Fruit fly (Drosophila melanogaster): Measurements from ENCODE around the gene CG34174.

The CG34174 gene

dm6 chr2L:2175930-2176643, 38.0 kb upstream of the CG34174 start (continued):
- TF ChIP-seq CG7786 (GFP tag; optimal IDR thresholded peaks at IDR 0.05), result peak; percentile 13
- TF ChIP-seq CG11723 (GFP tag; optimal IDR thresholded peaks at IDR 0.05), result no peak
- no peak for TF ChIP-seq CG30431 (GFP tag; optimal IDR thresholded peaks at IDR 0.05)
- TF ChIP-seq CG18262 (tag; optimal IDR thresholded peaks at IDR 0.05), result peak; percentile 48
- peak; percentile 67 for TF ChIP-seq CG12659 (GFP tag; optimal IDR thresholded peaks at IDR 0.05)
- peak; percentile 45 for TF ChIP-seq CG12155 (GFP tag; optimal IDR thresholded peaks at IDR 0.05)
- TF ChIP-seq CG6272 (GFP tag; IDR thresholded peaks at IDR 0.05), result peak; percentile 41; the same call in 1 of the 2 replicates
- TF ChIP-seq CG14050 (GFP tag; IDR thresholded peaks at IDR 0.05), result no peak
- TF ChIP-seq Trl (optimal IDR thresholded peaks at IDR 0.05), result no peak
- TF ChIP-seq Trl (GFP tag; optimal IDR thresholded peaks at IDR 0.05), result no peak
- TF ChIP-seq Hr51 (GFP tag; optimal IDR thresholded peaks at IDR 0.05), result peak in 1 of 2 experiments; percentile 77
- TF ChIP-seq CG6765 (GFP tag; optimal IDR thresholded peaks at IDR 0.05), result peak; percentile 59
- peak; percentile 62 for TF ChIP-seq NFAT (GFP tag; IDR thresholded peaks at IDR 0.05)
- TF ChIP-seq CG17359 (tag; optimal IDR thresholded peaks at IDR 0.05), result peak; percentile 23
- no peak for TF ChIP-seq CG12104 (GFP tag; optimal IDR thresholded peaks at IDR 0.05)
- peak; percentile 25; the same call in 1 of the 2 replicates for TF ChIP-seq Xrp1 (GFP tag; IDR thresholded peaks at IDR 0.05)
- peak; percentile 35 for TF ChIP-seq CG17829 (tag; optimal IDR thresholded peaks at IDR 0.05)
- 0 out of 3 replicates have a peak, but pooled peaks have one; percentile 15 for TF ChIP-seq croc (GFP tag; conservative IDR thresholded peaks at IDR 0.05)
- no peak for TF ChIP-seq gro (GFP tag; optimal IDR thresholded peaks at IDR 0.05)
- peak; percentile 53 for TF ChIP-seq D19B (GFP tag; optimal IDR thresholded peaks at IDR 0.05)
- TF ChIP-seq wdn (GFP tag; IDR thresholded peaks at IDR 0.05), result peak; percentile 43; the same call in 1 of the 2 replicates
- TF ChIP-seq odd (GFP tag; optimal IDR thresholded peaks at IDR 0.05), result peak; percentile 49
- TF ChIP-seq Atf6 (GFP tag; IDR thresholded peaks at IDR 0.05), result no peak; the same call in 1 of the 2 replicates
- TF ChIP-seq ranshi (GFP tag; IDR thresholded peaks at IDR 0.05), result no peak
- peak; percentile 41 for TF ChIP-seq CG13775 (GFP tag; optimal IDR thresholded peaks at IDR 0.05)
- no peak for TF ChIP-seq unc-4 (GFP tag; IDR thresholded peaks at IDR 0.05; ENCODE audit: partially characterized antibody)
- no peak for TF ChIP-seq CG17328 (GFP tag; IDR thresholded peaks at IDR 0.05)
- TF ChIP-seq CG11504 (tag; optimal IDR thresholded peaks at IDR 0.05), result peak; percentile 70
- peak; percentile 51 for TF ChIP-seq nmo (GFP tag; optimal IDR thresholded peaks at IDR 0.05)
- TF ChIP-seq zf30C (GFP tag; optimal IDR thresholded peaks at IDR 0.05), result no peak
- peak; percentile 56 for TF ChIP-seq CG9727 (GFP tag; optimal IDR thresholded peaks at IDR 0.05)
- TF ChIP-seq Nf-YA (GFP tag; IDR thresholded peaks at IDR 0.05), result no peak
- TF ChIP-seq CG7357 (GFP tag; IDR thresholded peaks at IDR 0.05), result no peak
- TF ChIP-seq fd96Cb (tag; optimal IDR thresholded peaks at IDR 0.05), result peak; percentile 19
- TF ChIP-seq CG31224 (GFP tag; IDR thresholded peaks at IDR 0.05), result peak; percentile 50
- TF ChIP-seq Bdp1 (GFP tag; optimal IDR thresholded peaks at IDR 0.05), result no peak
- peak; percentile 74 for TF ChIP-seq sens (GFP tag)
- no peak for TF ChIP-seq slou (GFP tag; optimal IDR thresholded peaks at IDR 0.05)
- no peak for TF ChIP-seq hb (GFP tag; IDR thresholded peaks at IDR 0.05; ENCODE audit: partially characterized antibody)
- TF ChIP-seq TFAM (GFP tag; optimal IDR thresholded peaks at IDR 0.05), result no peak
- TF ChIP-seq CG10462 (GFP tag; optimal IDR thresholded peaks at IDR 0.05), result no peak
- TF ChIP-seq Meics (GFP tag; optimal IDR thresholded peaks at IDR 0.05), result peak; percentile 66
- TF ChIP-seq nerfin-1 (tag; optimal IDR thresholded peaks at IDR 0.05), result peak; percentile 8
- TF ChIP-seq unpg (GFP tag; optimal IDR thresholded peaks at IDR 0.05), result peak; percentile 57
- TF ChIP-seq HLHmδ (GFP tag; optimal IDR thresholded peaks at IDR 0.05), result no peak
- TF ChIP-seq Blimp-1 (GFP tag; optimal IDR thresholded peaks at IDR 0.05), result peak; percentile 18
- peak; percentile 26 for TF ChIP-seq Dip3 (GFP tag; optimal IDR thresholded peaks at IDR 0.05)
- no peak for TF ChIP-seq esg (GFP tag; conservative IDR thresholded peaks at IDR 0.05)
- no peak for TF ChIP-seq sisA (GFP tag; IDR thresholded peaks at IDR 0.05)
- peak; percentile 83 for TF ChIP-seq CG2678 (tag; optimal IDR thresholded peaks at IDR 0.05)

Measured in whole organism, embryonic.